Fruit fly (Drosophila melanogaster) whole organism, prepupa: ENCODE measurements around the gene Tsp29Fb.

ENCODE experiments used
- Blimp-1 ChIP-seq: fragments of 200-800 bp; sonication (Bioruptor generic); optimal IDR thresholded peaks from 3 replicates; lab custom pipeline; 2017; ENCODE audit warnings: missing biosample characterization, missing genetic modification characterization, mild to moderate bottlenecking, moderate library complexity, missing genetic modification reagents
- CG11762 ChIP-seq: fragments of 200-800 bp; sonication (Bioruptor generic); optimal IDR thresholded peaks from 3 replicates; lab custom pipeline; 2016; ENCODE audit warnings: missing biosample characterization, missing genetic modification characterization; ENCODE audit not compliant: insufficient read depth
- CG11902 ChIP-seq: fragments of 200-800 bp; sonication (Bioruptor generic); optimal IDR thresholded peaks from 3 replicates; lab custom pipeline; 2016; ENCODE audit warnings: missing biosample characterization, missing genetic modification characterization
- CG1621 ChIP-seq: fragments of 200-800 bp; sonication (Bioruptor generic); optimal IDR thresholded peaks from 3 replicates; lab custom pipeline; 2018; ENCODE audit warnings: missing biosample characterization, mild to moderate bottlenecking, missing genetic modification characterization
- CG16779 ChIP-seq: fragments of 200-800 bp; sonication (Bioruptor generic); optimal IDR thresholded peaks from 3 replicates; lab custom pipeline; 2017; ENCODE audit warnings: missing biosample characterization, mild to moderate bottlenecking, missing genetic modification characterization
- CG31627 ChIP-seq: fragments of 200-800 bp; sonication (Bioruptor generic); optimal IDR thresholded peaks from 3 replicates; lab custom pipeline; 2016; ENCODE audit warnings: missing biosample characterization, missing genetic modification characterization
- CG34406 ChIP-seq: fragments of 200-800 bp; sonication (Bioruptor generic); optimal IDR thresholded peaks from 3 replicates; lab custom pipeline; 2016; ENCODE audit warnings: missing biosample characterization, missing genetic modification characterization
- CG3919 ChIP-seq: fragments of 200-800 bp; sonication (Bioruptor generic); optimal IDR thresholded peaks from 3 replicates; lab custom pipeline; 2016; ENCODE audit warnings: missing biosample characterization, missing genetic modification characterization
- CG4318 ChIP-seq: fragments of 200-800 bp; sonication (Bioruptor generic); optimal IDR thresholded peaks from 3 replicates; lab custom pipeline; 2017; ENCODE audit warnings: missing biosample characterization, mild to moderate bottlenecking, missing genetic modification characterization
- CG6163 ChIP-seq: fragments of 200-800 bp; sonication (Bioruptor generic); IDR thresholded peaks from 3 replicates; pipeline ENCODE4 v1.3.6; 2022; ENCODE audit warnings: missing biosample characterization, missing genetic modification characterization
- CG6276 ChIP-seq: fragments of 200-800 bp; sonication (Bioruptor generic); optimal IDR thresholded peaks from 2 replicates; lab custom pipeline; 2017; ENCODE audit warnings: missing biosample characterization, mild to moderate bottlenecking, missing genetic modification characterization
- CG6792 ChIP-seq: fragments of 200-800 bp; sonication (Bioruptor generic); optimal IDR thresholded peaks from 3 replicates; lab custom pipeline; 2016; ENCODE audit warnings: missing biosample characterization, missing genetic modification characterization
- CG6808 ChIP-seq: fragments of 200-800 bp; sonication (Bioruptor generic); optimal IDR thresholded peaks from 3 replicates; lab custom pipeline; 2017; ENCODE audit warnings: missing biosample characterization, missing genetic modification characterization, mild to moderate bottlenecking, moderate library complexity, missing genetic modification reagents
- CG7368 ChIP-seq: fragments of 200-800 bp; sonication (Bioruptor generic); optimal IDR thresholded peaks from 3 replicates; lab custom pipeline; 2016; ENCODE audit warnings: missing biosample characterization, missing genetic modification characterization
- CG8119 ChIP-seq: fragments of 200-800 bp; sonication (Bioruptor generic); IDR thresholded peaks from 3 replicates; pipeline ENCODE4 v1.3.6; 2022; ENCODE audit warnings: missing biosample characterization, missing genetic modification characterization
- CG8319 ChIP-seq: fragments of 200-800 bp; sonication (Bioruptor generic); optimal IDR thresholded peaks from 3 replicates; lab custom pipeline; 2016; ENCODE audit warnings: missing biosample characterization, missing genetic modification characterization
- CG8632 ChIP-seq: fragments of 200-800 bp; sonication (Bioruptor generic); optimal IDR thresholded peaks from 3 replicates; lab custom pipeline; 2016; ENCODE audit warnings: missing biosample characterization, missing genetic modification characterization
- CG9139 ChIP-seq: fragments of 200-800 bp; sonication (Bioruptor generic); optimal IDR thresholded peaks from 3 replicates; lab custom pipeline; 2017; ENCODE audit warnings: missing biosample characterization, mild to moderate bottlenecking, missing genetic modification characterization
- Eip78C ChIP-seq: fragments of 200-800 bp; sonication (Bioruptor generic); peaks from one replicate; lab custom pipeline; 2016; ENCODE audit warnings: missing biosample characterization, missing genetic modification characterization
- Ets21C ChIP-seq: fragments of 200-800 bp; sonication (Bioruptor generic); optimal IDR thresholded peaks from 3 replicates; lab custom pipeline; 2016; ENCODE audit warnings: missing biosample characterization, missing genetic modification characterization
- Ets96B ChIP-seq: fragments of 200-800 bp; optimal IDR thresholded peaks from 2 replicates; lab custom pipeline; 2019; ENCODE audit warnings: missing biosample characterization, mild to moderate bottlenecking, missing genetic modification characterization, moderate library complexity
- Hr38 ChIP-seq: sonication (Bioruptor generic); optimal IDR thresholded peaks from 2 replicates; lab custom pipeline; 2016; ENCODE audit warnings: missing biosample characterization, missing genetic modification characterization
- Hr39 ChIP-seq: fragments of 200-800 bp; sonication (Bioruptor generic); optimal IDR thresholded peaks from 2 replicates; lab custom pipeline; 2016; ENCODE audit warnings: missing biosample characterization, missing genetic modification characterization
- Lpt ChIP-seq: fragments of 200-800 bp; sonication (Bioruptor generic); optimal IDR thresholded peaks from 3 replicates; lab custom pipeline; 2016; ENCODE audit warnings: missing biosample characterization, missing genetic modification characterization
- Met ChIP-seq: fragments of 200-800 bp; sonication (Bioruptor generic); optimal IDR thresholded peaks from 3 replicates; lab custom pipeline; 2016; ENCODE audit warnings: missing biosample characterization, missing genetic modification characterization
- OdsH ChIP-seq: fragments of 200-800 bp; sonication (Bioruptor generic); optimal IDR thresholded peaks from 3 replicates; lab custom pipeline; 2016; ENCODE audit warnings: missing biosample characterization, missing genetic modification characterization
- Smox ChIP-seq: fragments of 200-800 bp; sonication (Bioruptor generic); optimal IDR thresholded peaks from 3 replicates; lab custom pipeline; 2016; ENCODE audit warnings: missing biosample characterization, missing genetic modification characterization
- Sox102F ChIP-seq: fragments of 200-800 bp; sonication (Bioruptor generic); optimal IDR thresholded peaks from 2 replicates; lab custom pipeline; 2016; ENCODE audit warnings: missing biosample characterization, mild to moderate bottlenecking, missing genetic modification characterization
- Sox15 ChIP-seq: fragments of 200-800 bp; sonication (Bioruptor generic); optimal IDR thresholded peaks from 3 replicates; lab custom pipeline; 2016; ENCODE audit warnings: missing biosample characterization, missing genetic modification characterization
- achi ChIP-seq: fragments of 200-800 bp; sonication (Bioruptor generic); optimal IDR thresholded peaks from 3 replicates; lab custom pipeline; 2016; ENCODE audit warnings: missing biosample characterization, missing genetic modification characterization
- acj6 ChIP-seq: fragments of 200-800 bp; sonication (Bioruptor generic); optimal IDR thresholded peaks from 3 replicates; lab custom pipeline; 2016; ENCODE audit warnings: missing biosample characterization, missing genetic modification characterization
- cyc ChIP-seq: fragments of 200-800 bp; sonication (Bioruptor generic); optimal IDR thresholded peaks from 3 replicates; lab custom pipeline; 2016; ENCODE audit warnings: missing biosample characterization, missing genetic modification characterization
- dac ChIP-seq: fragments of 200-800 bp; sonication (Bioruptor generic); optimal IDR thresholded peaks from 2 replicates; lab custom pipeline; 2017; ENCODE audit warnings: missing biosample characterization, mild to moderate bottlenecking, missing genetic modification characterization
- eg ChIP-seq: fragments of 200-800 bp; sonication (Bioruptor generic); IDR thresholded peaks from 3 replicates; pipeline ENCODE4 v1.3.6; 2022; ENCODE audit warnings: missing biosample characterization, missing genetic modification characterization
- fd59A ChIP-seq: fragments of 200-800 bp; sonication (Bioruptor generic); optimal IDR thresholded peaks from 2 replicates; lab custom pipeline; 2017; ENCODE audit warnings: missing biosample characterization, mild to moderate bottlenecking, missing genetic modification characterization, missing genetic modification reagents
- fd85E ChIP-seq: fragments of 200-800 bp; sonication (Bioruptor generic); optimal IDR thresholded peaks from 3 replicates; lab custom pipeline; 2016; ENCODE audit warnings: missing biosample characterization, missing genetic modification characterization
- fkh ChIP-seq: fragments of 200-800 bp; sonication (Bioruptor generic); optimal IDR thresholded peaks from 3 replicates; lab custom pipeline; 2017; ENCODE audit warnings: missing biosample characterization, mild to moderate bottlenecking, missing genetic modification characterization, moderate library complexity
- lz ChIP-seq: fragments of 200-800 bp; sonication (Bioruptor generic); optimal IDR thresholded peaks from 3 replicates; lab custom pipeline; 2016; ENCODE audit warnings: missing biosample characterization, missing genetic modification characterization
- net ChIP-seq: fragments of 200-800 bp; sonication (Bioruptor generic); optimal IDR thresholded peaks from 3 replicates; lab custom pipeline; 2016; ENCODE audit warnings: missing biosample characterization, missing genetic modification characterization
- pdm3 ChIP-seq: fragments of 200-800 bp; sonication (Bioruptor generic); optimal IDR thresholded peaks from 3 replicates; lab custom pipeline; 2016; ENCODE audit warnings: missing biosample characterization, missing genetic modification characterization
- salr ChIP-seq, 2 experiments: fragments of 200-800 bp; sonication (Bioruptor generic); optimal IDR thresholded peaks; 3 replicates each; lab custom pipeline; 2016 to 2018; ENCODE audit warnings: missing biosample characterization in 2 of 2, missing genetic modification characterization in 2 of 2, mild to moderate bottlenecking in 1 of 2
- spab ChIP-seq: fragments of 200-800 bp; sonication (Bioruptor generic); optimal IDR thresholded peaks from 2 replicates; lab custom pipeline; 2017; ENCODE audit warnings: missing biosample characterization, mild to moderate bottlenecking, missing genetic modification characterization, missing genetic modification reagents
- ss ChIP-seq, 2 experiments: fragments of 200-800 bp; sonication (Bioruptor generic); optimal IDR thresholded peaks; 2 replicates in 1 of 2; 3 replicates in 1 of 2; lab custom pipeline; 2017 to 2018; ENCODE audit warnings: mild to moderate bottlenecking in 2 of 2, missing biosample characterization in 2 of 2, missing genetic modification characterization in 2 of 2, moderate library complexity in 1 of 2
- topi ChIP-seq: fragments of 200-800 bp; sonication (Bioruptor generic); optimal IDR thresholded peaks from 3 replicates; lab custom pipeline; 2016; ENCODE audit warnings: missing biosample characterization, missing genetic modification characterization
- vri ChIP-seq: fragments of 200-800 bp; sonication (Bioruptor generic); optimal IDR thresholded peaks from 3 replicates; lab custom pipeline; 2016; ENCODE audit warnings: missing biosample characterization, mild to moderate bottlenecking, missing genetic modification characterization

Tsp29Fb gene

dm6 chr2L:8897954-8898713 is 39.1 kb upstream of the Tsp29Fb start (continued):
- TF ChIP-seq acj6 (peak; percentile 79), CG31627 (GFP tag; lab: Kevin White, UChicago) (peak; percentile 62), CG9139 (GFP tag; lab: Kevin White, UChicago) (peak; percentile 69), CG1621 (tag; lab: Kevin White, UChicago) (no peak), CG3919 (GFP tag; lab: Kevin White, UChicago) (peak; percentile 70), CG8632 (GFP tag; lab: Kevin White, UChicago) (peak; percentile 57), Hr39 (GFP tag; lab: Kevin White, UChicago) (peak; percentile 63), CG16779 (tag; lab: Kevin White, UChicago) (peak; percentile 61), eg (peak; percentile 80), CG34406 (GFP tag; lab: Kevin White, UChicago) (peak; percentile 66)

- TF ChIP-seq Ets96B (tag; lab: Kevin White, UChicago) (no peak), CG8119 (0 out of 3 replicates have a peak, but pooled peaks have one; percentile 15), CG34406 (GFP tag; lab: Kevin White, UChicago) (no peak), cyc (GFP tag; lab: Kevin White, UChicago) (no peak), fd85E (GFP tag; lab: Kevin White, UChicago) (no peak), fd59A (GFP tag; lab: Kevin White, UChicago) (no peak), CG8632 (GFP tag; lab: Kevin White, UChicago) (no peak), Sox15 (GFP tag; lab: Kevin White, UChicago) (no peak), Met (GFP tag; lab: Kevin White, UChicago) (no peak), CG9139 (GFP tag; lab: Kevin White, UChicago) (peak; percentile 18), Eip78C (GFP tag; lab: Kevin White, UChicago) (peak; percentile 35), CG6163 (peak; percentile 59), CG4318 (GFP tag; lab: Kevin White, UChicago) (no peak), ss (GFP tag; optimal IDR thresholded peaks at IDR 0.05; lab: Kevin White, UChicago) (peak; percentile 33 to 42), CG7368 (no peak), OdsH (GFP tag; lab: Kevin White, UChicago) (no peak), CG8319 (GFP tag; lab: Kevin White, UChicago) (no peak), lz (no peak), vri (GFP tag; lab: Kevin White, UChicago) (no peak), fkh (GFP tag; lab: Kevin White, UChicago) (peak; percentile 74), salr (GFP tag; optimal IDR thresholded peaks at IDR 0.05; lab: Kevin White, UChicago) (no peak), net (GFP tag; lab: Kevin White, UChicago) (no peak), CG6276 (GFP tag; lab: Kevin White, UChicago) (peak; percentile 2), acj6 (no peak), spab (GFP tag; lab: Kevin White, UChicago) (no peak), Hr38 (GFP tag; lab: Kevin White, UChicago) (no peak), CG1621 (tag; lab: Kevin White, UChicago) (no peak), dac (GFP tag; lab: Kevin White, UChicago) (no peak), CG6792 (GFP tag; lab: Kevin White, UChicago) (no peak), topi (no peak), CG16779 (tag; lab: Kevin White, UChicago) (no peak), Sox102F (GFP tag; lab: Kevin White, UChicago) (no peak), Hr39 (GFP tag; lab: Kevin White, UChicago) (no peak), achi (GFP tag; lab: Kevin White, UChicago) (no peak), Ets21C (GFP tag; lab: Kevin White, UChicago) (no peak), Lpt (GFP tag; lab: Kevin White, UChicago) (no peak), Smox (GFP tag; lab: Kevin White, UChicago) (no peak), CG11902 (GFP tag; lab: Kevin White, UChicago) (no peak), pdm3 (no peak), Blimp-1 (GFP tag; lab: Kevin White, UChicago) (peak; percentile 76), CG11762 (GFP tag; lab: Kevin White, UChicago) (no peak), CG3919 (GFP tag; lab: Kevin White, UChicago) (no peak), CG6808 (GFP tag; lab: Kevin White, UChicago) (peak; percentile 34)
These were observed 38.2 kb upstream of the Tsp29Fb start, which contains the start of gene CG34398 for dm6 chr2L:8898714-8899652. TSS of gene CG34398 (plus strand) at chr2L:8898786.
